Worm (Caenorhabditis elegans) whole organism, L3 larva: ENCODE measurements around the gene C14C6.6.

Source experiments
- ceh-16 ChIP-seq: sonication (generic microtip); optimal IDR thresholded peaks from 2 replicates; lab custom pipeline; 2017; ENCODE audit warnings: missing biosample characterization, missing genetic modification characterization
- ceh-82 ChIP-seq: fragments of 150-350 bp; optimal IDR thresholded peaks from 2 replicates; lab custom pipeline; 2014; ENCODE audit warnings: missing biosample characterization, missing genetic modification characterization
- elt-2 ChIP-seq: sonication (generic microtip); optimal IDR thresholded peaks from 2 replicates; lab custom pipeline; 2016; ENCODE audit warnings: missing genetic modification reagents, mild to moderate bottlenecking, missing genetic modification characterization, missing compliant biosample characterization
- fos-1 ChIP-seq: fragments of 150-350 bp; optimal IDR thresholded peaks from 2 replicates; lab custom pipeline; 2014; ENCODE audit warnings: missing biosample characterization, missing genetic modification characterization
- mdl-1 ChIP-seq: fragments of 150-350 bp; optimal IDR thresholded peaks from 2 replicates; lab custom pipeline; 2014; ENCODE audit warnings: missing biosample characterization, missing genetic modification characterization
- nhr-11 ChIP-seq: fragments of 150-350 bp; optimal IDR thresholded peaks from 2 replicates; lab custom pipeline; 2014; ENCODE audit warnings: missing biosample characterization, missing genetic modification characterization
- nhr-77 ChIP-seq: fragments of 150-350 bp; optimal IDR thresholded peaks from 2 replicates; lab custom pipeline; 2014; ENCODE audit warnings: missing biosample characterization, missing genetic modification characterization
- pha-4 ChIP-seq: fragments of 150-350 bp; optimal IDR thresholded peaks from 2 replicates; lab custom pipeline; 2014; ENCODE audit warnings: missing biosample characterization, missing genetic modification reagents, missing genetic modification characterization
- tbx-2 ChIP-seq: sonication (generic microtip); optimal IDR thresholded peaks from 2 replicates; lab custom pipeline; 2016; ENCODE audit warnings: mild to moderate bottlenecking, missing genetic modification characterization, missing compliant biosample characterization

DNA sequence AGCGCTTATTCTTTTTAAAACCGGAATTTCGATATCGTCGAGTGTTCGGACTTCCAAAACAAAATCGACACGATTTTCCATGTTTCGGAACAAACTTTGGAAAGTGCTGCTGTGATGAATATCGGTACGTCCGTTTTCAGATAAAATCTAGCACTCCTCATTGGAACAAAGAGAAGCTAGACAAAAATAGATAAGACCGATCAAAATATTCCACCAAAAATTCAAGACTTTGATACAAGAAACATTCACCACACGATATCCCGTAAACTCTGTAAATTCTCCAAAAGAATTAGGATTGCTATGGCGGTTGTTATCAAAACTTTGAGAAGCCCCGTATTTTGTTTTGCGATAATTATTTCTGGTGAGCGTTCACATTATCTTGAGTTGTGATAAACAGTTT lies 4.7 kb downstream of the C14C6.6 start, which contains the start of gene C14C6.3:
- no peak for TF ChIP-seq pha-4 (tag; lab: Kevin White, UChicago)
- TF ChIP-seq nhr-77: no peak
- no peak for TF ChIP-seq elt-2 (tag; lab: Kevin White, UChicago)
- no peak for TF ChIP-seq tbx-2 (tag; lab: Kevin White, UChicago)
- TF ChIP-seq ceh-82 (tag; lab: Kevin White, UChicago): no peak
- TF ChIP-seq fos-1 (tag; lab: Kevin White, UChicago): no peak
- TF ChIP-seq mdl-1: no peak
- no peak for TF ChIP-seq ceh-16 (tag; lab: Kevin White, UChicago)
- no peak for TF ChIP-seq nhr-11 (tag; lab: Kevin White, UChicago)
